Fruit fly (Drosophila melanogaster) whole organism, embryonic: ENCODE measurements around the gene CG32642.
A peak's percentile ranks its signal among the peaks of the same experiment; 100 is the strongest.

Experiments used
- Ada2b ChIP-seq: fragments of 200-800 bp; sonication (Bioruptor generic); IDR thresholded peaks from 2 replicates; pipeline ENCODE4 v1.3.6; 2022; ENCODE audit warnings: missing biosample characterization, missing genetic modification characterization
- Atf3 ChIP-seq: fragments of 200-800 bp; sonication (Bioruptor generic); optimal IDR thresholded peaks from 3 replicates; lab custom pipeline; 2016; ENCODE audit warnings: missing biosample characterization, missing genetic modification characterization
- CG14965 ChIP-seq: fragments of 200-800 bp; sonication (Bioruptor generic); optimal IDR thresholded peaks from 2 replicates; lab custom pipeline; 2016; ENCODE audit warnings: missing biosample characterization, missing genetic modification characterization, borderline replicate concordance
- CG16779 ChIP-seq: fragments of 200-800 bp; sonication (Bioruptor generic); IDR thresholded peaks from 2 replicates; pipeline ENCODE4 v1.3.6; 2022; ENCODE audit warnings: missing biosample characterization, missing genetic modification characterization
- CG18476 ChIP-seq: fragments of 200-800 bp; sonication (Bioruptor generic); optimal IDR thresholded peaks from 2 replicates; lab custom pipeline; 2016; ENCODE audit warnings: missing biosample characterization, mild to moderate bottlenecking, missing genetic modification characterization
- CG2712 ChIP-seq: fragments of 200-800 bp; optimal IDR thresholded peaks from 3 replicates; lab custom pipeline; 2019; ENCODE audit warnings: missing biosample characterization, mild to moderate bottlenecking, missing genetic modification characterization, moderate library complexity
- CG31224 ChIP-seq: fragments of 200-800 bp; sonication (Bioruptor generic); IDR thresholded peaks from 2 replicates; pipeline ENCODE4 v1.3.6; 2022; ENCODE audit warnings: missing biosample characterization, missing genetic modification characterization
- CG32532 ChIP-seq: fragments of 200-800 bp; sonication (Bioruptor generic); IDR thresholded peaks from 2 replicates; pipeline ENCODE4 v1.3.6; 2022; ENCODE audit warnings: missing biosample characterization, missing genetic modification characterization
- CG32767 ChIP-seq: fragments of 200-800 bp; sonication (Bioruptor generic); IDR thresholded peaks from 2 replicates; pipeline ENCODE4 v1.3.6; 2022; ENCODE audit warnings: missing biosample characterization, missing genetic modification characterization
- CG5953 ChIP-seq: fragments of 200-800 bp; sonication (Bioruptor generic); IDR thresholded peaks from 2 replicates; pipeline ENCODE4 v1.3.6; 2022; ENCODE audit warnings: missing biosample characterization, missing genetic modification characterization
- CG6765 ChIP-seq: fragments of 200-800 bp; sonication (Bioruptor generic); optimal IDR thresholded peaks from 3 replicates; lab custom pipeline; 2017; ENCODE audit warnings: missing biosample characterization, mild to moderate bottlenecking, missing genetic modification characterization
- CG6791 ChIP-seq: fragments of 200-800 bp; sonication (Bioruptor generic); IDR thresholded peaks from 3 replicates; pipeline ENCODE4 v1.3.6; 2022; ENCODE audit warnings: missing biosample characterization, missing genetic modification characterization; ENCODE audit not compliant: partially characterized antibody
- CG7786 ChIP-seq: fragments of 200-800 bp; sonication (Bioruptor generic); optimal IDR thresholded peaks from 2 replicates; lab custom pipeline; 2016; ENCODE audit warnings: missing biosample characterization, missing genetic modification characterization
- CG7987 ChIP-seq: fragments of 200-800 bp; sonication (Bioruptor generic); optimal IDR thresholded peaks from 2 replicates; lab custom pipeline; 2018; ENCODE audit warnings: missing biosample characterization, mild to moderate bottlenecking, missing genetic modification characterization, moderate library complexity
- CG8281 ChIP-seq: fragments of 200-800 bp; sonication (Bioruptor generic); optimal IDR thresholded peaks from 2 replicates; lab custom pipeline; 2018; ENCODE audit warnings: missing biosample characterization, mild to moderate bottlenecking, missing genetic modification characterization, moderate library complexity
- CG8478 ChIP-seq: fragments of >200 bp; optimal IDR thresholded peaks from 2 replicates; lab custom pipeline; 2018
- CG9215 ChIP-seq: fragments of 200-800 bp; sonication (Bioruptor generic); IDR thresholded peaks from 2 replicates; pipeline ENCODE4 v1.3.6; 2022; ENCODE audit warnings: missing biosample characterization, missing genetic modification characterization
- CG9437 ChIP-seq: fragments of 200-800 bp; sonication (Bioruptor generic); optimal IDR thresholded peaks from 2 replicates; lab custom pipeline; 2018; ENCODE audit warnings: missing biosample characterization, mild to moderate bottlenecking, missing genetic modification characterization
- CHES-1-like ChIP-seq: fragments of 200-800 bp; sonication (Bioruptor generic); optimal IDR thresholded peaks from 2 replicates; lab custom pipeline; 2016; ENCODE audit warnings: missing biosample characterization, missing genetic modification characterization
- Camta ChIP-seq: fragments of 200-800 bp; sonication (Bioruptor generic); optimal IDR thresholded peaks from 2 replicates; lab custom pipeline; 2016; ENCODE audit warnings: missing biosample characterization, missing genetic modification characterization
- Fer2 ChIP-seq: fragments of 200-800 bp; sonication (Bioruptor generic); optimal IDR thresholded peaks from 2 replicates; lab custom pipeline; 2018; ENCODE audit warnings: missing biosample characterization, mild to moderate bottlenecking, missing genetic modification characterization, moderate library complexity
- H15 ChIP-seq: fragments of 200-800 bp; sonication (Bioruptor generic); IDR thresholded peaks from 3 replicates; pipeline ENCODE4 v1.3.6; 2022; ENCODE audit warnings: missing biosample characterization, missing genetic modification characterization
- Hmx ChIP-seq: fragments of 200-800 bp; sonication (Bioruptor generic); optimal IDR thresholded peaks from 2 replicates; lab custom pipeline; 2016; ENCODE audit warnings: missing biosample characterization, missing genetic modification characterization
- Hr78 ChIP-seq, 2 experiments: fragments of 200-800 bp in 1 of 2; fragments of >200 bp in 1 of 2; sonication (Bioruptor generic) in 1 of 2; optimal IDR thresholded peaks; 2 replicates each; lab custom pipeline; 2017 to 2019; ENCODE audit warnings: missing biosample characterization in 2 of 2, missing genetic modification characterization in 2 of 2, mild to moderate bottlenecking in 1 of 2, moderate library complexity in 1 of 2
- MBD-R2 ChIP-seq: fragments of 200-800 bp; sonication (Bioruptor generic); IDR thresholded peaks from 2 replicates; pipeline ENCODE4 v1.3.6; 2022; ENCODE audit warnings: missing biosample characterization, missing genetic modification characterization
- Optix ChIP-seq: fragments of 200-800 bp; sonication (Bioruptor generic); IDR thresholded peaks from 3 replicates; pipeline ENCODE4 v1.3.6; 2022; ENCODE audit warnings: missing biosample characterization, missing genetic modification characterization
- Rfx ChIP-seq: fragments of 200-800 bp; sonication (Bioruptor generic); IDR thresholded peaks from 2 replicates; pipeline ENCODE4 v1.3.6; 2022; ENCODE audit warnings: missing biosample characterization, missing genetic modification characterization
- Six4 ChIP-seq: fragments of 200-800 bp; sonication (Bioruptor generic); optimal IDR thresholded peaks from 2 replicates; lab custom pipeline; 2016; ENCODE audit warnings: missing biosample characterization, missing genetic modification characterization
- Sox100B ChIP-seq: fragments of 200-800 bp; sonication (Bioruptor generic); optimal IDR thresholded peaks from 3 replicates; lab custom pipeline; 2018; ENCODE audit warnings: missing biosample characterization, mild to moderate bottlenecking, missing genetic modification characterization
- Trl ChIP-seq, 3 experiments: fragments of >200 bp in 2 of 3; fragments of 200-800 bp in 1 of 3; sonication (Bioruptor generic) in 1 of 3; optimal IDR thresholded peaks; 2 replicates in 1 of 3; 3 replicates in 2 of 3; lab custom pipeline; 2016 to 2017; ENCODE audit warnings: missing biosample characterization in 1 of 3, missing genetic modification characterization in 1 of 3
- al ChIP-seq: fragments of 200-800 bp; sonication (Bioruptor generic); IDR thresholded peaks from 2 replicates; pipeline ENCODE4 v1.3.6; 2022; ENCODE audit warnings: missing biosample characterization, missing genetic modification characterization
- ash1 ChIP-seq: fragments of 200-800 bp; sonication (Bioruptor generic); optimal IDR thresholded peaks from 2 replicates; lab custom pipeline; 2018; ENCODE audit warnings: missing biosample characterization, mild to moderate bottlenecking, missing genetic modification characterization
- ato ChIP-seq: fragments of 200-800 bp; sonication (Bioruptor generic); IDR thresholded peaks from 2 replicates; pipeline ENCODE4 v1.3.6; 2022; ENCODE audit warnings: missing biosample characterization, missing genetic modification characterization; ENCODE audit not compliant: partially characterized antibody
- bbx ChIP-seq: fragments of 200-800 bp; sonication (Bioruptor generic); IDR thresholded peaks from 2 replicates; pipeline ENCODE4 v1.3.6; 2022; ENCODE audit warnings: missing biosample characterization, missing genetic modification characterization; ENCODE audit not compliant: partially characterized antibody
- bcd ChIP-seq: fragments of 200-800 bp; sonication (Bioruptor generic); optimal IDR thresholded peaks from 2 replicates; lab custom pipeline; 2017; ENCODE audit warnings: missing biosample characterization, mild to moderate bottlenecking, missing genetic modification characterization
- chinmo ChIP-seq: fragments of 200-800 bp; sonication (Bioruptor generic); IDR thresholded peaks from 4 replicates; pipeline ENCODE4 v1.3.6; 2022; ENCODE audit warnings: missing biosample characterization, missing genetic modification characterization; ENCODE audit not compliant: partially characterized antibody
- cwo ChIP-seq: fragments of 200-800 bp; sonication (Bioruptor generic); optimal IDR thresholded peaks from 3 replicates; lab custom pipeline; 2017; ENCODE audit warnings: missing biosample characterization, missing genetic modification characterization, mild to moderate bottlenecking, moderate library complexity, missing genetic modification reagents
- dimm ChIP-seq: fragments of 200-800 bp; sonication (Bioruptor generic); IDR thresholded peaks from 2 replicates; pipeline ENCODE4 v1.3.6; 2022; ENCODE audit warnings: missing biosample characterization, missing genetic modification characterization
- ftz-f1 ChIP-seq: fragments of 200-800 bp; sonication (Bioruptor generic); optimal IDR thresholded peaks from 2 replicates; lab custom pipeline; 2016; ENCODE audit warnings: missing biosample characterization, missing genetic modification characterization
- gcm2 ChIP-seq: fragments of 200-800 bp; sonication (Bioruptor generic); optimal IDR thresholded peaks from 2 replicates; lab custom pipeline; 2016; ENCODE audit warnings: missing biosample characterization, missing genetic modification characterization
- kay ChIP-seq: fragments of 200-800 bp; sonication (Bioruptor generic); optimal IDR thresholded peaks from 2 replicates; lab custom pipeline; 2016; ENCODE audit warnings: missing biosample characterization, missing genetic modification characterization
- lbe ChIP-seq: fragments of 200-800 bp; sonication (Bioruptor generic); optimal IDR thresholded peaks from 2 replicates; lab custom pipeline; 2016; ENCODE audit warnings: missing biosample characterization, mild to moderate bottlenecking, missing genetic modification characterization
- mam ChIP-seq: fragments of 200-800 bp; sonication (Bioruptor generic); optimal IDR thresholded peaks from 3 replicates; lab custom pipeline; 2016; ENCODE audit warnings: missing biosample characterization, missing genetic modification characterization
- mirr ChIP-seq: fragments of 200-800 bp; sonication (Bioruptor generic); optimal IDR thresholded peaks from 3 replicates; lab custom pipeline; 2018; ENCODE audit warnings: missing biosample characterization, mild to moderate bottlenecking, missing genetic modification characterization
- sc ChIP-seq, 3 experiments: fragments of >200 bp in 2 of 3; fragments of 200-800 bp in 1 of 3; sonication (Bioruptor generic) in 1 of 3; optimal IDR thresholded peaks; 2 replicates in 2 of 3; 3 replicates in 1 of 3; lab custom pipeline; 2017; ENCODE audit warnings: mild to moderate bottlenecking in 1 of 3, missing biosample characterization in 1 of 3, missing genetic modification characterization in 1 of 3, missing genetic modification reagents in 1 of 3
- sima ChIP-seq: fragments of 200-800 bp; sonication (Bioruptor generic); optimal IDR thresholded peaks from 2 replicates; lab custom pipeline; 2016; ENCODE audit warnings: missing biosample characterization, missing genetic modification characterization
- sna ChIP-seq: fragments of 200-800 bp; sonication (Bioruptor generic); IDR thresholded peaks from 2 replicates; pipeline ENCODE4 v1.3.6; 2022; ENCODE audit warnings: missing biosample characterization, missing genetic modification characterization; ENCODE audit not compliant: partially characterized antibody
- sr ChIP-seq: fragments of 200-800 bp; sonication (Bioruptor generic); IDR thresholded peaks from 3 replicates; pipeline ENCODE4 v1.3.6; 2022; ENCODE audit warnings: missing biosample characterization, missing genetic modification characterization
- tgo ChIP-seq: fragments of 200-800 bp; sonication (Bioruptor generic); IDR thresholded peaks from 3 replicates; pipeline ENCODE4 v1.3.6; 2022; ENCODE audit warnings: missing biosample characterization, missing genetic modification characterization

Gene CG32642

DNA sequence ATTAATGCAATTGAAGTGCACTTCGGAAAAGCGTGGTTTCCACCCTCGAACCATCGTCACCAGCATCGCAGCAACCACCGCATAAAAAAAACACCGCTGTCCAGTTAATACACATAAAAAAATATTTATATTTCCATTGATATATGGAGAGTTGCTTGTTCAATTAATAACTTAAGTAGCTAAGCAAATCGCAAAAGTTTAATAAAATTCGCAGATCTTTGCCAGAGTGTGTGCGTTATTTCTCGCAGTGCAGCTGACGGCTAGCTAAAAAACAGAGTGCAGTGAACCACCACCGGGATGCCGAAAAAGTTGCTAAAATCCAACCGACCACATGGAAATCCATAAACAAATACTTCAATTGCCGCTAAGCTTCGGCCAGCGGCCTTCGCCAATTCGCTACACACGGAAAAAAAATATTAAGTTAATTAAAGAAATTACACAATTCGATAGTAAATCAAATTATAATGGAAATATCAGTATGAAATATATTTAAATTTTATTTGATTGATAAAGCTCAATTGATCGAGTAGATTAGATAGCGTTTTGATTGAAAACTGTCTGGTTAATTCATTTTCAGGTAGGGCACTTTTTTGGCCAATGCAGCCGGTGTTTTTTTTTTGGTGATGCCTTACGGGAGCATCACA is 35.6 kb upstream of the CG32642 start (continued):
- no peak for TF ChIP-seq Hr78 (GFP tag; optimal IDR thresholded peaks at IDR 0.05; lab: Kevin White, UChicago)
- TF ChIP-seq ftz-f1 (GFP tag; lab: Kevin White, UChicago) = no peak
- TF ChIP-seq CG18476 (GFP tag; lab: Kevin White, UChicago) = peak; percentile 15
- no peak for TF ChIP-seq Fer2 (tag; lab: Kevin White, UChicago)
- no peak for TF ChIP-seq ash1 (GFP tag; lab: Kevin White, UChicago)
- TF ChIP-seq sr (GFP tag; lab: Robert Waterston, UW) = no peak
- no peak for TF ChIP-seq sna (GFP tag; lab: Robert Waterston, UW)
- TF ChIP-seq CG8478 = no peak
- no peak for TF ChIP-seq kay (GFP tag; lab: Kevin White, UChicago)
- peak; percentile 45 for TF ChIP-seq Sox100B (GFP tag; lab: Kevin White, UChicago)
- TF ChIP-seq CG6765 (GFP tag; lab: Kevin White, UChicago) = no peak
- no peak for TF ChIP-seq Six4
- no peak for TF ChIP-seq cwo (GFP tag; lab: Kevin White, UChicago)
- no peak for TF ChIP-seq ato (GFP tag; lab: Robert Waterston, UW)
- TF ChIP-seq Ada2b = no peak
- no peak for TF ChIP-seq bbx (GFP tag; lab: Robert Waterston, UW)
- TF ChIP-seq MBD-R2 = no peak
- TF ChIP-seq CG16779 (GFP tag; lab: Robert Waterston, UW) = no peak
- no peak for TF ChIP-seq CG32532 (GFP tag; lab: Robert Waterston, UW)
- no peak for TF ChIP-seq Hmx (GFP tag; lab: Kevin White, UChicago)
- no peak for TF ChIP-seq CG14965
- TF ChIP-seq al (GFP tag; lab: Robert Waterston, UW) = no peak
- TF ChIP-seq CHES-1-like = no peak
- no peak for TF ChIP-seq CG31224 (GFP tag; lab: Robert Waterston, UW)
- no peak for TF ChIP-seq lbe (GFP tag; lab: Kevin White, UChicago)
- no peak for TF ChIP-seq CG7987 (GFP tag; lab: Kevin White, UChicago)
- no peak for TF ChIP-seq CG9215 (GFP tag; lab: Robert Waterston, UW)
- TF ChIP-seq bcd (GFP tag; lab: Kevin White, UChicago) = peak; percentile 22
- 0 out of 3 replicates have a peak, but pooled peaks have one; percentile 27 for TF ChIP-seq tgo
- TF ChIP-seq gcm2 (GFP tag; lab: Kevin White, UChicago) = no peak
- TF ChIP-seq mam (GFP tag; lab: Kevin White, UChicago) = no peak
- TF ChIP-seq dimm = no peak
- TF ChIP-seq CG5953 = no peak
- TF ChIP-seq CG6791 (GFP tag; lab: Robert Waterston, UW) = no peak
- no peak for TF ChIP-seq mirr (GFP tag; lab: Kevin White, UChicago)
- no peak for TF ChIP-seq CG9437 (GFP tag; lab: Kevin White, UChicago)
- TF ChIP-seq Trl (optimal IDR thresholded peaks at IDR 0.05; lab: Kevin White, UChicago) = no peak
- no peak for TF ChIP-seq Trl (GFP tag; optimal IDR thresholded peaks at IDR 0.05; lab: Kevin White, UChicago)
- TF ChIP-seq Camta = no peak

DNA sequence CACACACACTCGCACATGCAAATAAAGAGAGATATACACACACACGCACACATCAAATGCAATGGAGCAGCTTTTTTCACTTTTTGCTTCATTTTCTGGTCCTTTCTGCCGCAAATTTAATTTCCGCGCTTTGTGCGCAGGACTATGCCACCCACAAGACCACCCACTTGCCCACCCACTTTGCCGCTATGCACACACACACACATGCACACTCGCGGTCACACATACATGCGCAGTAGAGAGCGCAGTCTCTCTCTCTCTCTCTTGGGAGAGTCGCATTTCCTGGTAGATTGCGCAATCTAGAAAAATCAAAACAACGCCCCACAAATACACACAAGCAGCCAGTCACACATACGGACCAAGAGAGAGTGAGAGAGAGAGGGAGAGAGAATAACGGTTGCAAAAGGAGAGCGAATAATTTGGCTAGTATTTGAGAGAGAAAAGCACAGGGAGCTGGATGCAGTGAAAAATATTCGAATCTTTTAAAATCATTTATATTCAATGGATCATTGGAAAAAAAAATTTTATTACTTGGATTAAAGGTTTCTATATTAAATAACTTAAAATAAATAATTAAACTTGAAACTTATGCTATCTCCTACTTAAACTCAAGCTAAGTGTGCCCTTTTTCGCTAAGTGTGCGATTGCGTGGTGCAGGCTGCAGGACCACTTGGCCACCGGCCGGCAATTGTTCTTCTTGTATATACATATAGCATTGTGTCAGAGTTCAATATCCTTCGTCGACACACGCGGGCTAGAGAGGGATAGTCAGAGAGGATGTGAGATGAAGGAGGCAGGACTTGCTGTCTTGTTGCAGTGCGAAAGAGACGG is 33.4 kb upstream of the CG32642 start:
- TF ChIP-seq H15 (0 out of 3 replicates have a peak, but pooled peaks have one; percentile 51), sc (optimal IDR thresholded peaks at IDR 0.05; lab: Kevin White, UChicago) (no peak), sc (GFP tag; optimal IDR thresholded peaks at IDR 0.05; lab: Kevin White, UChicago) (peak; percentile 40), CG7786 (GFP tag; lab: Kevin White, UChicago) (no peak), Optix (GFP tag; lab: Robert Waterston, UW) (peak; percentile 33; the same call in 1 of the 3 replicates), CG2712 (tag; lab: Kevin White, UChicago) (peak; percentile 74), chinmo (GFP tag; lab: Robert Waterston, UW) (0 out of 4 replicates have a peak, but pooled peaks have one; percentile 48), Rfx (GFP tag; lab: Robert Waterston, UW) (peak; percentile 57; the same call in 1 of the 2 replicates), CG8281 (tag; lab: Kevin White, UChicago) (peak; percentile 47), CG32767 (0 out of 2 replicates have a peak, but pooled peaks have one; percentile 30), Fer2 (tag; lab: Kevin White, UChicago) (no peak), sima (GFP tag; lab: Kevin White, UChicago) (no peak), Atf3 (GFP tag; lab: Kevin White, UChicago) (no peak)
